Fruit fly (Drosophila melanogaster) whole organism, embryonic: ENCODE results near the gene f-cup.
A peak's percentile ranks its signal among the peaks of the same experiment; 100 is the strongest.

ENCODE experiments used
- CG10959 ChIP-seq: fragments of 200-800 bp; sonication (Bioruptor generic); IDR thresholded peaks from 2 replicates; pipeline ENCODE4 v1.3.6; 2022; ENCODE audit warnings: missing biosample characterization, missing genetic modification characterization
- CG11695 ChIP-seq: fragments of 200-800 bp; sonication (Bioruptor generic); IDR thresholded peaks from 3 replicates; pipeline ENCODE4 v1.3.6; 2022; ENCODE audit warnings: missing biosample characterization, missing genetic modification characterization
- CG1233 ChIP-seq: fragments of 200-800 bp; sonication (Bioruptor generic); optimal IDR thresholded peaks from 4 replicates; lab custom pipeline; 2018; ENCODE audit warnings: missing biosample characterization, mild to moderate bottlenecking, missing genetic modification characterization
- CG12659 ChIP-seq: fragments of 200-800 bp; sonication (Bioruptor generic); optimal IDR thresholded peaks from 3 replicates; lab custom pipeline; 2017; ENCODE audit warnings: mild to moderate bottlenecking, missing biosample characterization, missing genetic modification reagents, missing genetic modification characterization
- CG14965 ChIP-seq: fragments of 200-800 bp; sonication (Bioruptor generic); optimal IDR thresholded peaks from 2 replicates; lab custom pipeline; 2016; ENCODE audit warnings: missing biosample characterization, missing genetic modification characterization, borderline replicate concordance
- CG1529 ChIP-seq: fragments of 200-800 bp; sonication (Bioruptor generic); optimal IDR thresholded peaks from 3 replicates; lab custom pipeline; 2018; ENCODE audit warnings: missing biosample characterization, missing genetic modification characterization
- CG15601 ChIP-seq: fragments of 200-800 bp; sonication (Bioruptor generic); optimal IDR thresholded peaks from 3 replicates; lab custom pipeline; 2019; ENCODE audit warnings: missing biosample characterization, mild to moderate bottlenecking, missing genetic modification characterization, moderate library complexity
- CG17802 ChIP-seq: fragments of 200-800 bp; sonication (Bioruptor generic); optimal IDR thresholded peaks from 2 replicates; lab custom pipeline; 2018; ENCODE audit warnings: missing biosample characterization, mild to moderate bottlenecking, missing genetic modification characterization, moderate library complexity
- CG18764 ChIP-seq: fragments of 200-800 bp; sonication (Bioruptor generic); optimal IDR thresholded peaks from 3 replicates; lab custom pipeline; 2016; ENCODE audit warnings: missing biosample characterization, missing genetic modification characterization
- CG2120 ChIP-seq: fragments of 200-800 bp; sonication (Bioruptor generic); optimal IDR thresholded peaks from 3 replicates; lab custom pipeline; 2016; ENCODE audit warnings: missing biosample characterization, missing genetic modification characterization
- CG2678 ChIP-seq: fragments of 200-800 bp; sonication (Bioruptor generic); optimal IDR thresholded peaks from 3 replicates; lab custom pipeline; 2019; ENCODE audit warnings: missing biosample characterization, mild to moderate bottlenecking, missing genetic modification characterization, moderate library complexity
- CG30020 ChIP-seq: fragments of 200-800 bp; optimal IDR thresholded peaks from 2 replicates; lab custom pipeline; 2019; ENCODE audit warnings: missing biosample characterization, mild to moderate bottlenecking, missing genetic modification characterization, moderate library complexity
- CG30403 ChIP-seq: fragments of 200-800 bp; sonication (Bioruptor generic); optimal IDR thresholded peaks from 3 replicates; lab custom pipeline; 2016; ENCODE audit warnings: missing biosample characterization, missing genetic modification characterization
- CG4730 ChIP-seq: fragments of 200-800 bp; sonication (Bioruptor generic); IDR thresholded peaks from 2 replicates; pipeline ENCODE4 v1.3.6; 2022; ENCODE audit warnings: missing biosample characterization, missing genetic modification characterization
- CG6654 ChIP-seq: fragments of 200-800 bp; sonication (Bioruptor generic); optimal IDR thresholded peaks from 2 replicates; lab custom pipeline; 2017; ENCODE audit warnings: missing biosample characterization, mild to moderate bottlenecking, missing genetic modification characterization
- CG9797 ChIP-seq: fragments of 200-800 bp; sonication (Bioruptor generic); optimal IDR thresholded peaks from 3 replicates; lab custom pipeline; 2018; ENCODE audit warnings: missing biosample characterization, mild to moderate bottlenecking, missing genetic modification characterization
- CG9932 ChIP-seq: fragments of 200-800 bp; sonication (Bioruptor generic); IDR thresholded peaks from 2 replicates; pipeline ENCODE4 v1.3.6; 2022; ENCODE audit warnings: missing biosample characterization, missing genetic modification characterization
- D19A ChIP-seq: fragments of 200-800 bp; optimal IDR thresholded peaks from 3 replicates; lab custom pipeline; 2019; ENCODE audit warnings: missing biosample characterization, mild to moderate bottlenecking, missing genetic modification characterization, moderate library complexity
- Deaf1 ChIP-seq: fragments of 200-800 bp; optimal IDR thresholded peaks from 3 replicates; lab custom pipeline; 2019; ENCODE audit warnings: missing biosample characterization, mild to moderate bottlenecking, missing genetic modification characterization, moderate library complexity
- Dref ChIP-seq: fragments of 200-800 bp; sonication (Bioruptor generic); IDR thresholded peaks from 2 replicates; pipeline ENCODE4 v1.3.6; 2022; ENCODE audit warnings: missing biosample characterization, missing genetic modification characterization
- Fer3 ChIP-seq: fragments of 200-800 bp; sonication (Bioruptor generic); optimal IDR thresholded peaks from 2 replicates; lab custom pipeline; 2018; ENCODE audit warnings: missing biosample characterization, mild to moderate bottlenecking, missing genetic modification characterization, moderate library complexity
- H2.0 ChIP-seq: fragments of 200-800 bp; sonication (Bioruptor generic); IDR thresholded peaks from 2 replicates; pipeline ENCODE4 v1.3.6; 2022; ENCODE audit warnings: missing biosample characterization, missing genetic modification characterization
- Hey ChIP-seq: fragments of 200-800 bp; sonication (Bioruptor generic); optimal IDR thresholded peaks from 3 replicates; lab custom pipeline; 2018; ENCODE audit warnings: missing biosample characterization, mild to moderate bottlenecking, missing genetic modification characterization
- MTF-1 ChIP-seq: fragments of 200-800 bp; sonication (Bioruptor generic); optimal IDR thresholded peaks from 2 replicates; lab custom pipeline; 2018; ENCODE audit warnings: missing biosample characterization, mild to moderate bottlenecking, missing genetic modification characterization, borderline replicate concordance
- PHDP ChIP-seq: fragments of 200-800 bp; sonication (Bioruptor generic); optimal IDR thresholded peaks from 3 replicates; lab custom pipeline; 2018; ENCODE audit warnings: missing biosample characterization, mild to moderate bottlenecking, missing genetic modification characterization, moderate library complexity
- Rx ChIP-seq: fragments of 200-800 bp; sonication (Bioruptor generic); IDR thresholded peaks from 2 replicates; pipeline ENCODE4 v1.3.6; 2022; ENCODE audit warnings: missing biosample characterization, missing genetic modification characterization
- Xrp1 ChIP-seq: fragments of 200-800 bp; sonication (Bioruptor generic); IDR thresholded peaks from 2 replicates; pipeline ENCODE4 v1.3.6; 2022; ENCODE audit warnings: missing biosample characterization, missing genetic modification characterization
- bab2 ChIP-seq: fragments of 200-800 bp; sonication (Bioruptor generic); optimal IDR thresholded peaks from 2 replicates; lab custom pipeline; 2016; ENCODE audit warnings: missing biosample characterization, missing genetic modification characterization
- chm ChIP-seq: fragments of 200-800 bp; sonication (Bioruptor generic); IDR thresholded peaks from 2 replicates; pipeline ENCODE4 v1.3.6; 2022; ENCODE audit warnings: missing biosample characterization, missing genetic modification characterization
- ci ChIP-seq: fragments of 200-800 bp; sonication (Bioruptor generic); IDR thresholded peaks from 3 replicates; pipeline ENCODE4 v1.3.6; 2022; ENCODE audit warnings: missing biosample characterization, missing genetic modification characterization
- dmrt11E ChIP-seq: fragments of 200-800 bp; sonication (Bioruptor generic); optimal IDR thresholded peaks from 3 replicates; lab custom pipeline; 2018; ENCODE audit warnings: missing biosample characterization, mild to moderate bottlenecking, missing genetic modification characterization, moderate library complexity
- esg ChIP-seq: fragments of 200-800 bp; sonication (Bioruptor generic); conservative IDR thresholded peaks from 2 replicates; pipeline ENCODE4 v1.3.6; 2022; ENCODE audit warnings: missing biosample characterization, missing genetic modification characterization
- fd3F ChIP-seq: fragments of 200-800 bp; sonication (Bioruptor generic); optimal IDR thresholded peaks from 2 replicates; lab custom pipeline; 2018; ENCODE audit warnings: missing biosample characterization, mild to moderate bottlenecking, missing genetic modification characterization, moderate library complexity
- gcm ChIP-seq: fragments of 200-800 bp; sonication (Bioruptor generic); optimal IDR thresholded peaks from 2 replicates; lab custom pipeline; 2019; ENCODE audit warnings: missing biosample characterization, mild to moderate bottlenecking, missing genetic modification characterization, moderate library complexity
- hb ChIP-seq: fragments of 200-800 bp; sonication (Bioruptor generic); IDR thresholded peaks from 3 replicates; pipeline ENCODE4 v1.3.6; 2022; ENCODE audit warnings: missing biosample characterization, missing genetic modification characterization; ENCODE audit not compliant: partially characterized antibody
- lov ChIP-seq, 2 experiments: fragments of 200-800 bp in 1 of 2; fragments of >200 bp in 1 of 2; sonication (Bioruptor generic) in 1 of 2; IDR thresholded peaks in 1 of 2; optimal IDR thresholded peaks in 1 of 2; 2 replicates in 1 of 2; 3 replicates in 1 of 2; pipeline versions ENCODE4 v1.3.6 to Lab custom; 2017 to 2022; ENCODE audit warnings: missing biosample characterization in 1 of 2, missing genetic modification characterization in 1 of 2
- ranshi ChIP-seq: fragments of 200-800 bp; sonication (Bioruptor generic); IDR thresholded peaks from 2 replicates; pipeline ENCODE4 v1.3.6; 2022; ENCODE audit warnings: missing biosample characterization, missing genetic modification characterization
- repo ChIP-seq: fragments of 200-800 bp; sonication (Bioruptor generic); optimal IDR thresholded peaks from 2 replicates; lab custom pipeline; 2016; ENCODE audit warnings: missing biosample characterization, missing genetic modification characterization
- ro ChIP-seq: fragments of 200-800 bp; sonication (Bioruptor generic); IDR thresholded peaks from 2 replicates; pipeline ENCODE4 v1.3.6; 2022; ENCODE audit warnings: missing biosample characterization, missing genetic modification characterization
- seq ChIP-seq: fragments of 200-800 bp; sonication (Bioruptor generic); IDR thresholded peaks from 2 replicates; pipeline ENCODE4 v1.3.6; 2022; ENCODE audit warnings: missing biosample characterization, missing genetic modification characterization
- sim ChIP-seq: fragments of 200-800 bp; sonication (Bioruptor generic); IDR thresholded peaks from 2 replicates; pipeline ENCODE4 v1.3.6; 2022; ENCODE audit warnings: missing biosample characterization, missing genetic modification characterization
- sna ChIP-seq: fragments of 200-800 bp; sonication (Bioruptor generic); IDR thresholded peaks from 2 replicates; pipeline ENCODE4 v1.3.6; 2022; ENCODE audit warnings: missing biosample characterization, missing genetic modification characterization; ENCODE audit not compliant: partially characterized antibody
- sob ChIP-seq: fragments of 200-800 bp; sonication (Bioruptor generic); IDR thresholded peaks from 2 replicates; pipeline ENCODE4 v1.3.6; 2022; ENCODE audit warnings: missing biosample characterization, missing genetic modification characterization
- toy ChIP-seq: fragments of 200-800 bp; sonication (Bioruptor generic); IDR thresholded peaks from 2 replicates; pipeline ENCODE4 v1.3.6; 2022; ENCODE audit warnings: missing biosample characterization, missing genetic modification characterization
- trem ChIP-seq: fragments of 200-800 bp; optimal IDR thresholded peaks from 3 replicates; lab custom pipeline; 2019; ENCODE audit warnings: missing biosample characterization, mild to moderate bottlenecking, missing genetic modification characterization, moderate library complexity
- zfh2 ChIP-seq: fragments of 200-800 bp; sonication (Bioruptor generic); optimal IDR thresholded peaks from 2 replicates; lab custom pipeline; 2016; ENCODE audit warnings: missing biosample characterization, missing genetic modification characterization

Gene f-cup

DNA sequence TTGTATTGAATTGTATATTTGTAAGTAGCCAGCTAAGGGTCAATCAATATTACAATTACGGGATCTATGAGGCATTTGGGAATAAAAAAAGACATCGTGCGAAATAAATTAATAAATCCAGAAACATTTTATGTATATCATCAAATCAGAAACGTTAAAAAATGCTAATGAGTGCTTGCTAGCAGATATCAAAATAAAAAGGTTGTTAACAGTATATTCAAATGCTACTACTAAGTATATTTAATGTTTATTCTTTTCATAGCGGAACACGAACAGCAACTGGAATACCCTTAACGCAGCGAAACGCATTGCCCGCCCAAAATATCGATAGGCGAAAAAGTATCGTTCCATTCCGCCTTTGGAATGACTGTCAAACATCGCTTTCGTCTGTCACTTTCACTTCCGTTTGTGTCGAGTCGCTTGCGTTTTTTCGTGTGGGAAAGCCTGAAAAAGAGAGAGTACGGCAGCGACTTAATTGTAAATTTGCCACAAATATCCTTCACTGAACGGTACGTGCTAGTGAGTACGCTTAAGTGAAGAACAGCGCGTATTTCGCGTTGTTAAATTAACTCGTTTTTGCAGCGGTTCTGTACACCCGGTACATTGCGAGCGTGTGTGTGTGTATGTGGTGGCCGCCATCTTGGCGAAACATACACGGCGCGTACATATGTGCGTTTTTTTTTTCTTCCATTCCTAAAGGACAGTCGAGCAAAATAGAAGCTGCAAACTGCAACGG lies 39.5 kb downstream of the f-cup start, which contains the start of gene B52 (continued):
- TF ChIP-seq CG10959 (GFP tag; lab: Robert Waterston, UW) (peak; percentile 29; the same call in 1 of the 2 replicates), ci (GFP tag; lab: Robert Waterston, UW) (peak; percentile 94), sna (GFP tag; lab: Robert Waterston, UW) (no peak), CG2678 (tag; lab: Kevin White, UChicago) (no peak), CG12659 (peak; percentile 93), CG30403 (GFP tag; lab: Kevin White, UChicago) (no peak), Fer3 (tag; lab: Kevin White, UChicago) (peak; percentile 73), CG9932 (GFP tag; lab: Robert Waterston, UW) (peak; percentile 68), Deaf1 (tag; lab: Kevin White, UChicago) (no peak), sim (GFP tag; lab: Robert Waterston, UW) (no peak), hb (GFP tag; lab: Robert Waterston, UW) (peak; percentile 18; the same call in 1 of the 3 replicates), CG18764 (GFP tag; lab: Kevin White, UChicago) (peak; percentile 55), esg (GFP tag; lab: Robert Waterston, UW) (peak; percentile 59), trem (peak; percentile 54), zfh2 (peak; percentile 53), seq (GFP tag; lab: Robert Waterston, UW) (peak; percentile 48; the same call in 1 of the 2 replicates), ranshi (GFP tag; lab: Robert Waterston, UW) (peak; percentile 49; the same call in 1 of the 2 replicates), toy (GFP tag; lab: Robert Waterston, UW) (no peak), CG30020 (tag; lab: Kevin White, UChicago) (peak; percentile 89), Rx (GFP tag; lab: Robert Waterston, UW) (peak; percentile 49; the same call in 1 of the 2 replicates), Xrp1 (no peak; the same call in 1 of the 2 replicates)

DNA sequence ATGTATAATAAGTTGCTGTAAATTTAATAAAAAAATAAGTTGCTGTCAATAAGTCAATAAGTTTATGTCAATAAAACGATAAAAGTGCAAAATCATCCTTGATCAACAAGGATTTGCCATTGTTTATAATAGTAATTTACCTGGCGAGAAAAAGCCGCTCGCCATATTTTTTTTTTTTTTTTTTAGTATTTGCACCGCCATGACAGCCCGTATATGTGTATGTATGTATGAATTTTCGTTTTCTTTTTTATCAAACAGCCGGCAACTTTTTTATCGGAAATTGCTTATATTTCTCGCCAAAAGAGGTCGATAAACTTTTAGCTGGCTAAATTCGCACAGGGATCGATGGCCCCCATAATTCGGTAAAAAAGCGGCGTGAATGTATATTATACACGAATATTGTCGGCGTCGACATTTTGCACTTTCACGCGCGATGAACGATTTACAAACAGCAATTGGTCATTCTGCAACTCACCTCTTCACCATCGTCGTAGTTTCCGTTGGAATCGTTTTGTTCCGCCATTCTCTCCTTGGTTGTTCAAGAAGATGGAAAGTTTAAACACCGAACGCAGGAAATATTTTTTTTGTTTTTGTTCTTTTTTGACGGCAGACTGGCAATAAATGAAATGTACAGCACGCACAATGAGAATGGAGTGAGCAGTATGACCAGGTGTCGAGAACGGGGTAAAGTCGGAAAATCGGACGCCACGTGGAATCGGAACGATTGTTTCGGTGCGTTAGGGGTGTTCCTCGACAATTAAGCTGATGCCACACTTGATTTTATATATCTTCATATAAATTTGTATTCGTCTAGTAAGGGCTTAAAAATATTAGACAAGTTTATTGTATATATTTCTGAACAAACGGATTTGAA lies 40.5 kb downstream of the f-cup start, which contains the start of gene Hrb87F:
TSS of gene Hrb87F (minus strand) at position 667 of the 874 bp plus-strand sequence.
- no peak for TF ChIP-seq bab2 (GFP tag; lab: Kevin White, UChicago)
- no peak for TF ChIP-seq fd3F (GFP tag; lab: Kevin White, UChicago)
- no peak for TF ChIP-seq CG2120
- TF ChIP-seq PHDP (tag; lab: Kevin White, UChicago), result no peak
- peak; percentile 57 for TF ChIP-seq CG9797 (GFP tag; lab: Kevin White, UChicago)
- TF ChIP-seq sob, result no peak; the same call in 1 of the 2 replicates
- no peak for TF ChIP-seq chm (GFP tag; lab: Robert Waterston, UW)
- no peak for TF ChIP-seq CG6654
- no peak for TF ChIP-seq CG1529
- no peak for TF ChIP-seq CG14965
- no peak for TF ChIP-seq repo (GFP tag; lab: Kevin White, UChicago)
- no peak for TF ChIP-seq gcm (GFP tag; lab: Kevin White, UChicago)
- no peak for TF ChIP-seq CG1233 (GFP tag; lab: Kevin White, UChicago)
- no peak for TF ChIP-seq dmrt11E (tag; lab: Kevin White, UChicago)
- TF ChIP-seq MTF-1 (GFP tag; lab: Kevin White, UChicago), result no peak
- TF ChIP-seq lov (optimal IDR thresholded peaks at IDR 0.05; lab: Kevin White, UChicago), result no peak
- peak; percentile 22; the same call in 1 of the 3 replicates for TF ChIP-seq lov (GFP tag; IDR thresholded peaks at IDR 0.05; lab: Robert Waterston, UW)
- no peak for TF ChIP-seq CG11695 (GFP tag; lab: Robert Waterston, UW)
- TF ChIP-seq H2.0 (GFP tag; lab: Robert Waterston, UW), result no peak
- TF ChIP-seq Dref (GFP tag; lab: Robert Waterston, UW), result peak; percentile 67
- no peak for TF ChIP-seq ro (GFP tag; lab: Robert Waterston, UW)
- peak; percentile 98 for TF ChIP-seq CG17802 (tag; lab: Kevin White, UChicago)
- TF ChIP-seq CG15601 (tag; lab: Kevin White, UChicago), result no peak
- TF ChIP-seq CG4730 (GFP tag; lab: Robert Waterston, UW), result no peak
- no peak for TF ChIP-seq Hey (tag; lab: Kevin White, UChicago)
- no peak for TF ChIP-seq Rx (GFP tag; lab: Robert Waterston, UW)
- TF ChIP-seq D19A (tag; lab: Kevin White, UChicago), result no peak
